Fruit fly (Drosophila melanogaster) whole organism, embryonic: ENCODE measurements around the gene CG31141.

Experiments used
- Antp ChIP-seq: fragments of 200-800 bp; sonication (Bioruptor generic); optimal IDR thresholded peaks from 3 replicates; lab custom pipeline; 2016; ENCODE audit warnings: missing biosample characterization, missing genetic modification characterization
- Awh ChIP-seq: fragments of 200-800 bp; sonication (Bioruptor generic); IDR thresholded peaks from 2 replicates; pipeline ENCODE4, ENCODE4 v1.3.6; 2022; ENCODE audit warnings: missing biosample characterization, missing genetic modification characterization
- CG11093 ChIP-seq: fragments of 200-800 bp; sonication (Bioruptor generic); IDR thresholded peaks from 3 replicates; pipeline ENCODE4 v1.3.6; 2022; ENCODE audit warnings: missing biosample characterization, missing genetic modification characterization
- CG11247 ChIP-seq: fragments of 200-800 bp; sonication (Bioruptor generic); IDR thresholded peaks from 2 replicates; pipeline ENCODE4 v1.3.6; 2022; ENCODE audit warnings: missing biosample characterization, missing genetic modification characterization
- CG11695 ChIP-seq: fragments of 200-800 bp; sonication (Bioruptor generic); IDR thresholded peaks from 3 replicates; pipeline ENCODE4 v1.3.6; 2022; ENCODE audit warnings: missing biosample characterization, missing genetic modification characterization
- CG13296 ChIP-seq: fragments of 200-800 bp; sonication (Bioruptor generic); optimal IDR thresholded peaks from 3 replicates; lab custom pipeline; 2018; ENCODE audit warnings: missing biosample characterization, mild to moderate bottlenecking, missing genetic modification characterization
- CG18619 ChIP-seq: fragments of 200-800 bp; sonication (Bioruptor generic); optimal IDR thresholded peaks from 3 replicates; lab custom pipeline; 2017; ENCODE audit warnings: missing biosample characterization, mild to moderate bottlenecking, missing genetic modification characterization
- CG31365 ChIP-seq: fragments of 200-800 bp; sonication (Bioruptor generic); optimal IDR thresholded peaks from 2 replicates; lab custom pipeline; 2018; ENCODE audit warnings: missing biosample characterization, mild to moderate bottlenecking, missing genetic modification characterization
- CG34376 ChIP-seq: fragments of 200-800 bp; sonication (Bioruptor generic); optimal IDR thresholded peaks from 2 replicates; lab custom pipeline; 2018; ENCODE audit warnings: missing biosample characterization, mild to moderate bottlenecking, missing genetic modification characterization
- CG43689 ChIP-seq: fragments of 200-800 bp; sonication (Bioruptor generic); IDR thresholded peaks from 2 replicates; pipeline ENCODE4 v1.3.6; 2022; ENCODE audit warnings: missing biosample characterization, missing genetic modification characterization
- CG4424 ChIP-seq: fragments of 200-800 bp; sonication (Bioruptor generic); optimal IDR thresholded peaks from 3 replicates; lab custom pipeline; 2016; ENCODE audit warnings: missing biosample characterization, missing genetic modification characterization
- CG6175 ChIP-seq: fragments of 200-800 bp; sonication (Bioruptor generic); IDR thresholded peaks from 3 replicates; pipeline ENCODE4 v1.3.6; 2022; ENCODE audit warnings: missing biosample characterization, missing genetic modification characterization
- CG7839 ChIP-seq: fragments of 200-800 bp; sonication (Bioruptor generic); optimal IDR thresholded peaks from 3 replicates; lab custom pipeline; 2018; ENCODE audit warnings: missing biosample characterization, mild to moderate bottlenecking, missing genetic modification characterization, moderate library complexity
- CG8089 ChIP-seq: fragments of 200-800 bp; sonication (Bioruptor generic); optimal IDR thresholded peaks from 3 replicates; lab custom pipeline; 2016; ENCODE audit warnings: missing biosample characterization, missing genetic modification characterization
- CG8478 ChIP-seq: fragments of >200 bp; optimal IDR thresholded peaks from 2 replicates; lab custom pipeline; 2018
- CHES-1-like ChIP-seq: fragments of 200-800 bp; sonication (Bioruptor generic); optimal IDR thresholded peaks from 2 replicates; lab custom pipeline; 2016; ENCODE audit warnings: missing biosample characterization, missing genetic modification characterization
- Camta ChIP-seq: fragments of 200-800 bp; sonication (Bioruptor generic); optimal IDR thresholded peaks from 2 replicates; lab custom pipeline; 2016; ENCODE audit warnings: missing biosample characterization, missing genetic modification characterization
- GATAe ChIP-seq: fragments of 200-800 bp; sonication (Bioruptor generic); conservative IDR thresholded peaks from 2 replicates; pipeline ENCODE4 v1.3.6; 2022; ENCODE audit warnings: missing biosample characterization, missing genetic modification characterization
- Gsc ChIP-seq: fragments of 200-800 bp; sonication (Bioruptor generic); IDR thresholded peaks from 2 replicates; pipeline ENCODE4 v1.3.6; 2022; ENCODE audit warnings: missing biosample characterization, missing genetic modification characterization
- HLH4C ChIP-seq: fragments of 200-800 bp; sonication (Bioruptor generic); IDR thresholded peaks from 3 replicates; pipeline ENCODE4 v1.3.6; 2022; ENCODE audit warnings: missing biosample characterization, missing genetic modification characterization; ENCODE audit not compliant: partially characterized antibody
- Kr ChIP-seq: fragments of 200-800 bp; sonication (Bioruptor generic); optimal IDR thresholded peaks from 2 replicates; lab custom pipeline; 2017; ENCODE audit warnings: missing biosample characterization, mild to moderate bottlenecking, missing genetic modification characterization
- Lhr ChIP-seq: fragments of 200-800 bp; sonication (Bioruptor generic); optimal IDR thresholded peaks from 3 replicates; lab custom pipeline; 2017; ENCODE audit warnings: mild to moderate bottlenecking, missing biosample characterization, missing genetic modification reagents, missing genetic modification characterization
- MBD-R2 ChIP-seq: fragments of 200-800 bp; sonication (Bioruptor generic); IDR thresholded peaks from 2 replicates; pipeline ENCODE4 v1.3.6; 2022; ENCODE audit warnings: missing biosample characterization, missing genetic modification characterization
- Med ChIP-seq: fragments of 200-800 bp; sonication (Bioruptor generic); peaks from one replicate; lab custom pipeline; 2016; ENCODE audit warnings: missing biosample characterization, missing genetic modification characterization, mild to moderate bottlenecking, inconsistent platforms, moderate library complexity
- Mes4 ChIP-seq: fragments of 200-800 bp; sonication (Bioruptor generic); optimal IDR thresholded peaks from 2 replicates; lab custom pipeline; 2016; ENCODE audit warnings: missing biosample characterization, missing genetic modification characterization
- NC2α ChIP-seq: fragments of 200-800 bp; sonication (Bioruptor generic); optimal IDR thresholded peaks from 2 replicates; lab custom pipeline; 2016; ENCODE audit warnings: missing biosample characterization, missing genetic modification characterization
- Nf-YB ChIP-seq: fragments of 200-800 bp; sonication (Bioruptor generic); optimal IDR thresholded peaks from 3 replicates; lab custom pipeline; 2019; ENCODE audit warnings: missing biosample characterization, mild to moderate bottlenecking, missing genetic modification characterization, moderate library complexity
- Opbp ChIP-seq: fragments of 200-800 bp; sonication (Bioruptor generic); IDR thresholded peaks from 3 replicates; pipeline ENCODE4 v1.3.6; 2022; ENCODE audit warnings: missing biosample characterization, missing genetic modification characterization; ENCODE audit not compliant: partially characterized antibody
- Sox100B ChIP-seq: fragments of 200-800 bp; sonication (Bioruptor generic); optimal IDR thresholded peaks from 3 replicates; lab custom pipeline; 2018; ENCODE audit warnings: missing biosample characterization, mild to moderate bottlenecking, missing genetic modification characterization
- Stat92E ChIP-seq, 3 experiments: fragments of >200 bp in 2 of 3; fragments of 200-800 bp in 1 of 3; sonication (Bioruptor generic) in 1 of 3; optimal IDR thresholded peaks; 2 replicates each; lab custom pipeline; 2017 to 2019; ENCODE audit warnings: missing biosample characterization in 3 of 3, missing genetic modification characterization in 3 of 3, mild to moderate bottlenecking in 1 of 3, moderate library complexity in 1 of 3
- Tbp ChIP-seq: fragments of >200 bp; optimal IDR thresholded peaks from 2 replicates; lab custom pipeline; 2018; ENCODE audit warnings: missing biosample characterization, missing genetic modification characterization
- cg ChIP-seq: fragments of 200-800 bp; sonication (Bioruptor generic); optimal IDR thresholded peaks from 3 replicates; lab custom pipeline; 2019; ENCODE audit warnings: missing biosample characterization, mild to moderate bottlenecking, missing genetic modification characterization, moderate library complexity
- chif ChIP-seq, 2 experiments: fragments of 200-800 bp; sonication (Bioruptor generic); optimal IDR thresholded peaks; 3 replicates each; lab custom pipeline; 2016; ENCODE audit warnings: missing biosample characterization in 2 of 2, missing genetic modification characterization in 2 of 2
- emc ChIP-seq: fragments of 200-800 bp; sonication (Bioruptor generic); optimal IDR thresholded peaks from 2 replicates; lab custom pipeline; 2016; ENCODE audit warnings: missing biosample characterization, missing genetic modification characterization
- gfzf ChIP-seq: fragments of 200-800 bp; sonication (Bioruptor generic); optimal IDR thresholded peaks from 2 replicates; lab custom pipeline; 2016; ENCODE audit warnings: missing biosample characterization, mild to moderate bottlenecking, missing genetic modification characterization, moderate library complexity
- grn ChIP-seq: fragments of 200-800 bp; sonication (Bioruptor generic); optimal IDR thresholded peaks from 3 replicates; lab custom pipeline; 2017; ENCODE audit warnings: missing biosample characterization, missing genetic modification characterization
- lov ChIP-seq, 2 experiments: fragments of 200-800 bp in 1 of 2; fragments of >200 bp in 1 of 2; sonication (Bioruptor generic) in 1 of 2; IDR thresholded peaks in 1 of 2; optimal IDR thresholded peaks in 1 of 2; 2 replicates in 1 of 2; 3 replicates in 1 of 2; pipeline versions ENCODE4 v1.3.6 to Lab custom; 2017 to 2022; ENCODE audit warnings: missing biosample characterization in 1 of 2, missing genetic modification characterization in 1 of 2
- luna ChIP-seq: fragments of 200-800 bp; sonication (Bioruptor generic); optimal IDR thresholded peaks from 2 replicates; lab custom pipeline; 2016; ENCODE audit warnings: missing biosample characterization, missing genetic modification characterization
- nerfin-1 ChIP-seq: fragments of 200-800 bp; sonication (Bioruptor generic); optimal IDR thresholded peaks from 3 replicates; lab custom pipeline; 2019; ENCODE audit warnings: missing biosample characterization, mild to moderate bottlenecking, missing genetic modification characterization, moderate library complexity
- otp ChIP-seq: fragments of 200-800 bp; sonication (Bioruptor generic); IDR thresholded peaks from 3 replicates; pipeline ENCODE4, ENCODE4 v1.3.6; 2022; ENCODE audit warnings: missing biosample characterization, missing genetic modification characterization
- pb ChIP-seq: fragments of 200-800 bp; sonication (Bioruptor generic); optimal IDR thresholded peaks from 3 replicates; lab custom pipeline; 2016; ENCODE audit warnings: missing biosample characterization, missing genetic modification characterization
- prd ChIP-seq, 3 experiments: fragments of >200 bp in 2 of 3; fragments of 200-800 bp in 1 of 3; sonication (Bioruptor generic) in 1 of 3; optimal IDR thresholded peaks in 2 of 3; IDR thresholded peaks in 1 of 3; 2 replicates in 2 of 3; 3 replicates in 1 of 3; pipeline versions ENCODE4 v1.3.6 to Lab custom; 2017 to 2022; ENCODE audit warnings: missing biosample characterization in 1 of 3, missing genetic modification characterization in 1 of 3
- psq ChIP-seq: fragments of 200-800 bp; sonication (Bioruptor generic); optimal IDR thresholded peaks from 2 replicates; lab custom pipeline; 2017; ENCODE audit warnings: missing biosample characterization, missing genetic modification characterization
- schlank ChIP-seq: fragments of 200-800 bp; sonication (Bioruptor generic); optimal IDR thresholded peaks from 2 replicates; lab custom pipeline; 2018; ENCODE audit warnings: missing biosample characterization, mild to moderate bottlenecking, missing genetic modification characterization
- sens-2 ChIP-seq: fragments of 200-800 bp; sonication (Bioruptor generic); IDR thresholded peaks from 2 replicates; pipeline ENCODE4 v1.3.6; 2022; ENCODE audit warnings: missing biosample characterization, missing genetic modification characterization

The CG31141 gene

dm6 chr3R:23941643-23942424 is 18.7 kb downstream of the CG31141 start (continued):
- TF ChIP-seq psq: no peak
- TF ChIP-seq otp (GFP tag; lab: Robert Waterston, UW): 0 out of 3 replicates have a peak, but pooled peaks have one; percentile 53
- TF ChIP-seq CG7839 (tag; lab: Kevin White, UChicago): peak; percentile 50
- TF ChIP-seq, all 482 proteins: peak for 166

- peak; percentile 61 for TF ChIP-seq pb (GFP tag; lab: Kevin White, UChicago)
- TF ChIP-seq Sox100B (GFP tag; lab: Kevin White, UChicago): no peak
- no peak for TF ChIP-seq prd (optimal IDR thresholded peaks at IDR 0.05; lab: Kevin White, UChicago)
- TF ChIP-seq prd (GFP tag; IDR thresholded peaks at IDR 0.05; lab: Robert Waterston, UW): 0 out of 3 replicates have a peak, but pooled peaks have one; percentile 13
- TF ChIP-seq CG11093 (GFP tag; lab: Robert Waterston, UW): 0 out of 3 replicates have a peak, but pooled peaks have one; percentile 23
- peak; percentile 10 for TF ChIP-seq CHES-1-like (GFP tag; lab: Kevin White, UChicago)
- TF ChIP-seq nerfin-1: no peak
- TF ChIP-seq Camta: peak; percentile 26
- TF ChIP-seq CG8478 (lab: Kevin White, UChicago): peak; percentile 13
- TF ChIP-seq Antp (GFP tag; lab: Kevin White, UChicago): peak; percentile 27
- no peak for TF ChIP-seq luna (GFP tag; lab: Kevin White, UChicago)
- TF ChIP-seq, all 482 proteins: peak for 7
Observed at dm6 chr3R:23942550-23942949, 19.4 kb downstream of the CG31141 start.

DNA sequence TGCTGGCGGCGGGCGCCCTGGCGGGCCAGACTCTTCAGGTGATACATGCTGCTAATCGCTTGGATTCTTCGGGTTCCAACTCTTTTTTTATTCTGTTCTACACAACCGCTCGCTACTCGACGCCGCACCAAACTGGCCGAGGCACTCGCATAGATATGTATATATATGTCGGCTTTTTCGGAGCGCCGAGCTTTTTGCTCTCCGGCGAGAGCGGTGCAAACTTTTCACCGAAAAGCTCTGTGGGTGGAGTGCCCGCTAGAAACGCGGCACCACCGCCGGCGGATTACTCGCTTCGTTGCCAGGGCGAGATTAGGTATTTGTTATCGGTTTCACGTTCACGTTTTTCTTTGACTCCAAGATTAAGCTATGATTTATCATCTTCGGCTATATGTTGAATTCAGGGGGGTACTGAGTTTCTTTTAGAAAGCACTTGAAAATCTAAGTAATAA is 19.9 kb downstream of the CG31141 start, which contains the start of gene Gdh:
Gene Gdh, minus strand, starts transcription at position 137 of the 449 bp plus-strand sequence.
- TF ChIP-seq chif (GFP tag; optimal IDR thresholded peaks at IDR 0.05; lab: Kevin White, UChicago): no peak
- no peak for TF ChIP-seq Mes4 (GFP tag; lab: Kevin White, UChicago)
- no peak for TF ChIP-seq emc (GFP tag; lab: Kevin White, UChicago)
- no peak for TF ChIP-seq Gsc
- TF ChIP-seq cg (GFP tag; lab: Kevin White, UChicago): no peak
- TF ChIP-seq NC2α (GFP tag; lab: Kevin White, UChicago): peak; percentile 32
- peak in 1 of 3 experiments; percentile 12 for TF ChIP-seq Stat92E (GFP tag; optimal IDR thresholded peaks at IDR 0.05; lab: Kevin White, UChicago)
- TF ChIP-seq grn (GFP tag; lab: Kevin White, UChicago): peak; percentile 58
- TF ChIP-seq CG8089 (GFP tag; lab: Kevin White, UChicago): no peak
- TF ChIP-seq schlank (tag; lab: Kevin White, UChicago): no peak
- TF ChIP-seq CG13296: peak; percentile 51
- no peak for TF ChIP-seq lov (optimal IDR thresholded peaks at IDR 0.05; lab: Kevin White, UChicago)
- no peak for TF ChIP-seq lov (GFP tag; IDR thresholded peaks at IDR 0.05; lab: Robert Waterston, UW)
- TF ChIP-seq Opbp (GFP tag; lab: Robert Waterston, UW): no peak
- peak; percentile 94 for TF ChIP-seq Med (GFP tag; lab: Kevin White, UChicago)
- TF ChIP-seq Kr (GFP tag; lab: Kevin White, UChicago): no peak
- no peak for TF ChIP-seq gfzf (GFP tag; lab: Kevin White, UChicago)
- TF ChIP-seq CG6175 (GFP tag; lab: Robert Waterston, UW): no peak
- TF ChIP-seq HLH4C (GFP tag; lab: Robert Waterston, UW): peak; percentile 51; the same call in 1 of the 3 replicates
- TF ChIP-seq GATAe: 0 out of 2 replicates have a peak, but pooled peaks have one; percentile 22
- no peak; the same call in 2 of the 3 replicates for TF ChIP-seq CG11695
- peak; percentile 60; the same call in 1 of the 2 replicates for TF ChIP-seq Awh (GFP tag; lab: Robert Waterston, UW)
- TF ChIP-seq CG4424 (GFP tag; lab: Kevin White, UChicago): no peak
- no peak for TF ChIP-seq Lhr (GFP tag; lab: Kevin White, UChicago)
- TF ChIP-seq MBD-R2 (GFP tag; lab: Robert Waterston, UW): peak; percentile 14; the same call in 1 of the 2 replicates
- peak; percentile 89 for TF ChIP-seq CG34376 (GFP tag; lab: Kevin White, UChicago)
- TF ChIP-seq Tbp: no peak
- TF ChIP-seq CG43689: no peak
- no peak for TF ChIP-seq CG18619 (GFP tag; lab: Kevin White, UChicago)
- peak; percentile 15 for TF ChIP-seq CG31365 (tag; lab: Kevin White, UChicago)
- no peak for TF ChIP-seq CG11247 (GFP tag; lab: Robert Waterston, UW)
- no peak for TF ChIP-seq sens-2
- TF ChIP-seq Nf-YB (GFP tag; lab: Kevin White, UChicago): no peak
